Worm (Caenorhabditis elegans): ENCODE results near the gene wee-1.1.

DNA sequence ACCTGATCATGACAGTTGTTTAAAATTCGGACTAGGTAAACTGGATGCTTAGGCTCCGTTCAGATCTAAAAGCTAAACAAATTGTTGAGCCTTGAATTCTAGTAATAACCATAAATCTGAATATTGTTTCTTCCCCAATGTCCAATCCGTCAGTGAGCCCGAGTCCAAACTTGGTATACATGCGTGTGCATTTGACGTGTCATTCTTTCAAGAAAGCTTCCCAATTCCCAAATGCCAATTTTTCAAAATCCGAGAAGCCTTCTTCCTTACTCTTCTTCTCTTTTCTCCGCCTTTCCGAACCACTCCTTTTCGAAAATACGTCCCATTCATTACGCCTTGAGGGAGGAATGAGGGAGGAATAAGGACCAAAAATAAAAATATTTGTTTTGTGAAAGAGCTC lies 6.7 kb downstream of the wee-1.1 start:
- TF ChIP-seq rbr-2 (tag; optimal IDR thresholded peaks at IDR 0.05) (no peak), nhr-76 (tag; optimal IDR thresholded peaks at IDR 0.05) (no peak), ceh-82 (tag; optimal IDR thresholded peaks at IDR 0.05) (no peak), daf-19 (GFP tag; conservative IDR thresholded peaks at IDR 0.05) (no peak), nhr-6 (tag; optimal IDR thresholded peaks at IDR 0.05) (no peak), sdz-12 (GFP tag; optimal IDR thresholded peaks at IDR 0.05) (no peak), dve-1 (tag; optimal IDR thresholded peaks at IDR 0.05; ENCODE audit: insufficient read depth) (no peak), skn-1 (tag; optimal IDR thresholded peaks at IDR 0.05) (no peak), zip-2 (tag; optimal IDR thresholded peaks at IDR 0.05) (no peak), mep-1 (tag; optimal IDR thresholded peaks at IDR 0.05) (no peak), egl-27 (tag; optimal IDR thresholded peaks at IDR 0.05) (no peak)

Measured in whole organism, L4 larva.